Worm (Caenorhabditis elegans) whole organism, L4/young adult: ENCODE measurements around the gene srp-6.

Source experiments
- W03F9.2 ChIP-seq: fragments of 150-350 bp; optimal IDR thresholded peaks from 2 replicates; lab custom pipeline; 2014; ENCODE audit warnings: missing biosample characterization, missing genetic modification characterization
- him-1 ChIP-seq: sonication (generic microtip); optimal IDR thresholded peaks from 2 replicates; lab custom pipeline; 2016; ENCODE audit warnings: missing genotype, missing genetic modification reagents, missing genetic modification characterization, missing compliant biosample characterization

ce11 chrV:7374090-7374489, 11.8 kb downstream of the srp-6 start, which contains the start of gene srx-56:
- TF ChIP-seq him-1 (tag; lab: Kevin White, UChicago) (no peak), W03F9.2 (no peak)
